Fruit fly (Drosophila melanogaster) whole organism: ENCODE measurements around the gene promL.

ENCODE experiments used
- CG8478 ChIP-seq: fragments of >200 bp; optimal IDR thresholded peaks from 2 replicates; lab custom pipeline; 2018; ENCODE audit warnings: inconsistent platforms
- Dll ChIP-seq: fragments of >200 bp; optimal IDR thresholded peaks from 2 replicates; lab custom pipeline; 2017
- EcR ChIP-seq, 2 experiments: fragments of >200 bp; optimal IDR thresholded peaks; 2 replicates each; lab custom pipeline; 2017; ENCODE audit warnings: missing biosample characterization in 2 of 2, missing genetic modification characterization in 2 of 2, missing genetic modification reagents in 2 of 2
- pan ChIP-seq: fragments of >200 bp; optimal IDR thresholded peaks from 2 replicates; lab custom pipeline; 2017
- psq ChIP-seq: fragments of >200 bp; optimal IDR thresholded peaks from 2 replicates; lab custom pipeline; 2017
- usp ChIP-seq: fragments of >200 bp; optimal IDR thresholded peaks from 2 replicates; lab custom pipeline; 2017; ENCODE audit warnings: missing biosample characterization, missing genetic modification characterization, mixed read lengths

DNA sequence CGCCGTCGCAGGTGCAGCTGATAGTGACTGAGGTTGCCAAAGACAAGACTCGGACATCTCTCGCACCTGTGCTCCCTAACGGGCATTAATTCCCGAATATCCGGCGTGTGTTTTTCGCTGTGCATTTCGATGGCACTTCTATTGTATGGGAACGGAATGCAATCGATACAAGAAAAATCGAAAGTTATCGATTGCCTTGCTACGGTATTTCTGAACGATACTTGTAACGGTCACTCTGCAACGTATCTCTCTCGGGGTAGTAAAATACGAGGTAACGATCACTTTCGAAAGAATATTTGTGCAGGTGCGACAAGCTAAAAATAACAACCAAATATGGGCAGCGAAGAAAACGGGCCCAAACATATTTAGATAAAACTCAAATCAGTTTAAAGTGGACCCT, 37.4 kb upstream of the promL start, which contains the start of gene CG32280:
- TF ChIP-seq pan (no peak), usp (no peak), CG8478 (lab: Kevin White, UChicago) (no peak), EcR (GFP tag; optimal IDR thresholded peaks at IDR 0.05; lab: Kevin White, UChicago) (no peak), psq (lab: Kevin White, UChicago) (no peak), Dll (lab: Kevin White, UChicago) (no peak)
